Fruit fly (Drosophila melanogaster) whole organism, embryonic: Measurements from ENCODE around the gene Srp19.

Experiments
- Ada2b ChIP-seq: fragments of 200-800 bp; sonication (Bioruptor generic); IDR thresholded peaks from 2 replicates; pipeline ENCODE4 v1.3.6; 2022; ENCODE audit warnings: missing biosample characterization, missing genetic modification characterization
- Blimp-1 ChIP-seq: fragments of 200-800 bp; sonication (Bioruptor generic); optimal IDR thresholded peaks from 3 replicates; lab custom pipeline; 2018; ENCODE audit warnings: missing biosample characterization, missing genetic modification characterization, mild to moderate bottlenecking, moderate library complexity, missing genetic modification reagents
- CG11398 ChIP-seq: fragments of 200-800 bp; sonication (Bioruptor generic); optimal IDR thresholded peaks from 2 replicates; lab custom pipeline; 2016; ENCODE audit warnings: missing biosample characterization, missing genetic modification characterization
- CG12219 ChIP-seq: fragments of 200-800 bp; sonication (Bioruptor generic); optimal IDR thresholded peaks from 3 replicates; lab custom pipeline; 2018; ENCODE audit warnings: missing biosample characterization, mild to moderate bottlenecking, missing genetic modification characterization
- CG12769 ChIP-seq: fragments of 200-800 bp; sonication (Bioruptor generic); optimal IDR thresholded peaks from 2 replicates; lab custom pipeline; 2019; ENCODE audit warnings: missing biosample characterization, mild to moderate bottlenecking, missing genetic modification characterization, moderate library complexity
- CG15479 ChIP-seq: fragments of 200-800 bp; sonication (Bioruptor generic); optimal IDR thresholded peaks from 3 replicates; lab custom pipeline; 2019; ENCODE audit warnings: missing biosample characterization, mild to moderate bottlenecking, missing genetic modification characterization, moderate library complexity
- CG16779 ChIP-seq: fragments of 200-800 bp; sonication (Bioruptor generic); IDR thresholded peaks from 2 replicates; pipeline ENCODE4 v1.3.6; 2022; ENCODE audit warnings: missing biosample characterization, missing genetic modification characterization
- CG17568 ChIP-seq: fragments of 200-800 bp; sonication (Bioruptor generic); optimal IDR thresholded peaks from 2 replicates; lab custom pipeline; 2018; ENCODE audit warnings: missing biosample characterization, mild to moderate bottlenecking, missing genetic modification characterization, moderate library complexity
- CG1832 ChIP-seq: fragments of 200-800 bp; sonication (Bioruptor generic); optimal IDR thresholded peaks from 2 replicates; lab custom pipeline; 2017; ENCODE audit warnings: missing biosample characterization, mild to moderate bottlenecking, missing genetic modification characterization, inconsistent platforms
- CG2202 ChIP-seq: fragments of 200-800 bp; sonication (Bioruptor generic); optimal IDR thresholded peaks from 2 replicates; lab custom pipeline; 2018; ENCODE audit warnings: missing biosample characterization, mild to moderate bottlenecking, missing genetic modification characterization
- CG30403 ChIP-seq: fragments of 200-800 bp; sonication (Bioruptor generic); optimal IDR thresholded peaks from 3 replicates; lab custom pipeline; 2016; ENCODE audit warnings: missing biosample characterization, missing genetic modification characterization
- CG3281 ChIP-seq: fragments of 200-800 bp; sonication (Bioruptor generic); optimal IDR thresholded peaks from 3 replicates; lab custom pipeline; 2017; ENCODE audit warnings: missing biosample characterization, mild to moderate bottlenecking, missing genetic modification characterization
- CG5953 ChIP-seq: fragments of 200-800 bp; sonication (Bioruptor generic); IDR thresholded peaks from 2 replicates; pipeline ENCODE4 v1.3.6; 2022; ENCODE audit warnings: missing biosample characterization, missing genetic modification characterization
- CG7839 ChIP-seq: fragments of 200-800 bp; sonication (Bioruptor generic); optimal IDR thresholded peaks from 3 replicates; lab custom pipeline; 2018; ENCODE audit warnings: missing biosample characterization, mild to moderate bottlenecking, missing genetic modification characterization, moderate library complexity
- CG7928 ChIP-seq: fragments of 200-800 bp; sonication (Bioruptor generic); optimal IDR thresholded peaks from 2 replicates; lab custom pipeline; 2017; ENCODE audit warnings: missing biosample characterization, mild to moderate bottlenecking, missing genetic modification characterization
- D19B ChIP-seq: fragments of 200-800 bp; sonication (Bioruptor generic); optimal IDR thresholded peaks from 2 replicates; lab custom pipeline; 2017; ENCODE audit warnings: missing biosample characterization, mild to moderate bottlenecking, missing genetic modification characterization
- Deaf1 ChIP-seq: fragments of 200-800 bp; optimal IDR thresholded peaks from 3 replicates; lab custom pipeline; 2019; ENCODE audit warnings: missing biosample characterization, mild to moderate bottlenecking, missing genetic modification characterization, moderate library complexity
- HLH54F ChIP-seq: fragments of 200-800 bp; sonication (Bioruptor generic); optimal IDR thresholded peaks from 3 replicates; lab custom pipeline; 2016; ENCODE audit warnings: missing biosample characterization, missing genetic modification characterization
- HLHmδ ChIP-seq: fragments of 200-800 bp; sonication (Bioruptor generic); optimal IDR thresholded peaks from 2 replicates; lab custom pipeline; 2018; ENCODE audit warnings: missing biosample characterization, mild to moderate bottlenecking, missing genetic modification characterization, moderate library complexity
- HmgZ ChIP-seq: fragments of 200-800 bp; sonication (Bioruptor generic); optimal IDR thresholded peaks from 2 replicates; lab custom pipeline; 2018; ENCODE audit warnings: missing biosample characterization, mild to moderate bottlenecking, missing genetic modification characterization
- Hr51 ChIP-seq, 2 experiments: fragments of 200-800 bp; sonication (Bioruptor generic); optimal IDR thresholded peaks; 2 replicates in 1 of 2; 3 replicates in 1 of 2; lab custom pipeline; 2016 to 2018; ENCODE audit warnings: missing biosample characterization in 2 of 2, missing genetic modification characterization in 2 of 2, mild to moderate bottlenecking in 1 of 2, moderate library complexity in 1 of 2
- Jarid2 ChIP-seq: fragments of 200-800 bp; sonication (Bioruptor generic); optimal IDR thresholded peaks from 3 replicates; lab custom pipeline; 2017; ENCODE audit warnings: mild to moderate bottlenecking, missing biosample characterization, missing genetic modification reagents, missing genetic modification characterization
- Kr ChIP-seq: fragments of 200-800 bp; sonication (Bioruptor generic); optimal IDR thresholded peaks from 2 replicates; lab custom pipeline; 2017; ENCODE audit warnings: missing biosample characterization, mild to moderate bottlenecking, missing genetic modification characterization
- Med ChIP-seq: fragments of 200-800 bp; sonication (Bioruptor generic); peaks from one replicate; lab custom pipeline; 2016; ENCODE audit warnings: missing biosample characterization, missing genetic modification characterization, mild to moderate bottlenecking, inconsistent platforms, moderate library complexity
- NFAT ChIP-seq: fragments of 200-800 bp; sonication (Bioruptor generic); IDR thresholded peaks from 2 replicates; pipeline ENCODE4 v1.3.6; 2022; ENCODE audit warnings: missing biosample characterization, missing genetic modification characterization
- ab ChIP-seq: fragments of 200-800 bp; sonication (Bioruptor generic); optimal IDR thresholded peaks from 2 replicates; lab custom pipeline; 2016; ENCODE audit warnings: missing biosample characterization, missing genetic modification characterization
- amos ChIP-seq: fragments of 200-800 bp; sonication (Bioruptor generic); IDR thresholded peaks from 2 replicates; pipeline ENCODE4 v1.3.6; 2022; ENCODE audit warnings: missing biosample characterization, missing genetic modification characterization; ENCODE audit not compliant: partially characterized antibody
- aop ChIP-seq: fragments of 200-800 bp; sonication (Bioruptor generic); IDR thresholded peaks from 2 replicates; pipeline ENCODE4 v1.3.6; 2022; ENCODE audit warnings: missing biosample characterization, missing genetic modification characterization
- ase ChIP-seq: fragments of 200-800 bp; sonication (Bioruptor generic); IDR thresholded peaks from 3 replicates; pipeline ENCODE4 v1.3.6; 2022; ENCODE audit warnings: missing biosample characterization, missing genetic modification characterization
- ash1 ChIP-seq: fragments of 200-800 bp; sonication (Bioruptor generic); optimal IDR thresholded peaks from 2 replicates; lab custom pipeline; 2018; ENCODE audit warnings: missing biosample characterization, mild to moderate bottlenecking, missing genetic modification characterization
- ato ChIP-seq: fragments of 200-800 bp; sonication (Bioruptor generic); IDR thresholded peaks from 2 replicates; pipeline ENCODE4 v1.3.6; 2022; ENCODE audit warnings: missing biosample characterization, missing genetic modification characterization; ENCODE audit not compliant: partially characterized antibody
- btn ChIP-seq: fragments of 200-800 bp; sonication (Bioruptor generic); optimal IDR thresholded peaks from 2 replicates; lab custom pipeline; 2016; ENCODE audit warnings: missing biosample characterization, missing genetic modification characterization
- cato ChIP-seq: fragments of 200-800 bp; sonication (Bioruptor generic); optimal IDR thresholded peaks from 2 replicates; lab custom pipeline; 2016; ENCODE audit warnings: missing biosample characterization, missing genetic modification characterization, borderline replicate concordance
- cg ChIP-seq: fragments of 200-800 bp; sonication (Bioruptor generic); optimal IDR thresholded peaks from 3 replicates; lab custom pipeline; 2019; ENCODE audit warnings: missing biosample characterization, mild to moderate bottlenecking, missing genetic modification characterization, moderate library complexity
- chinmo ChIP-seq: fragments of 200-800 bp; sonication (Bioruptor generic); IDR thresholded peaks from 4 replicates; pipeline ENCODE4 v1.3.6; 2022; ENCODE audit warnings: missing biosample characterization, missing genetic modification characterization; ENCODE audit not compliant: partially characterized antibody
- dati ChIP-seq: fragments of 200-800 bp; sonication (Bioruptor generic); IDR thresholded peaks from 2 replicates; pipeline ENCODE4 v1.3.6; 2022; ENCODE audit warnings: missing biosample characterization, missing genetic modification characterization
- disco-r ChIP-seq: fragments of 200-800 bp; sonication (Bioruptor generic); optimal IDR thresholded peaks from 2 replicates; lab custom pipeline; 2016; ENCODE audit warnings: missing biosample characterization, missing genetic modification characterization
- her ChIP-seq: fragments of 200-800 bp; sonication (Bioruptor generic); optimal IDR thresholded peaks from 2 replicates; lab custom pipeline; 2016; ENCODE audit warnings: missing biosample characterization, missing genetic modification characterization
- ind ChIP-seq: fragments of 200-800 bp; sonication (Bioruptor generic); optimal IDR thresholded peaks from 3 replicates; lab custom pipeline; 2016; ENCODE audit warnings: missing biosample characterization, missing genetic modification characterization
- inv ChIP-seq: fragments of 200-800 bp; sonication (Bioruptor generic); IDR thresholded peaks from 2 replicates; pipeline ENCODE4 v1.3.6; 2022; ENCODE audit warnings: missing biosample characterization, missing genetic modification characterization; ENCODE audit not compliant: partially characterized antibody
- jigr1 ChIP-seq: fragments of 200-800 bp; sonication (Bioruptor generic); IDR thresholded peaks from 3 replicates; pipeline ENCODE4 v1.3.6; 2022; ENCODE audit warnings: missing biosample characterization, missing genetic modification characterization
- luna ChIP-seq: fragments of 200-800 bp; sonication (Bioruptor generic); optimal IDR thresholded peaks from 2 replicates; lab custom pipeline; 2016; ENCODE audit warnings: missing biosample characterization, missing genetic modification characterization
- onecut ChIP-seq: fragments of 200-800 bp; sonication (Bioruptor generic); IDR thresholded peaks from 2 replicates; pipeline ENCODE4 v1.3.6; 2022; ENCODE audit warnings: missing biosample characterization, missing genetic modification characterization
- seq ChIP-seq: fragments of 200-800 bp; sonication (Bioruptor generic); IDR thresholded peaks from 2 replicates; pipeline ENCODE4 v1.3.6; 2022; ENCODE audit warnings: missing biosample characterization, missing genetic modification characterization
- slou ChIP-seq: fragments of 200-800 bp; sonication (Bioruptor generic); optimal IDR thresholded peaks from 3 replicates; lab custom pipeline; 2016; ENCODE audit warnings: missing biosample characterization, missing genetic modification characterization
- sob ChIP-seq: fragments of 200-800 bp; sonication (Bioruptor generic); IDR thresholded peaks from 2 replicates; pipeline ENCODE4 v1.3.6; 2022; ENCODE audit warnings: missing biosample characterization, missing genetic modification characterization
- vvl ChIP-seq: fragments of 200-800 bp; sonication (Bioruptor generic); IDR thresholded peaks from 2 replicates; pipeline ENCODE4 v1.3.6; 2022; ENCODE audit warnings: missing biosample characterization, missing genetic modification characterization
- wdn ChIP-seq: fragments of 200-800 bp; sonication (Bioruptor generic); IDR thresholded peaks from 2 replicates; pipeline ENCODE4 v1.3.6; 2022; ENCODE audit warnings: missing biosample characterization, missing genetic modification characterization
- zen2 ChIP-seq: fragments of 200-800 bp; sonication (Bioruptor generic); IDR thresholded peaks from 3 replicates; pipeline ENCODE4 v1.3.6; 2022; ENCODE audit warnings: missing biosample characterization, missing genetic modification characterization; ENCODE audit not compliant: partially characterized antibody

The Srp19 gene

dm6 chr3L:7359827-7360323 is 12.0 kb upstream of the Srp19 start, which contains the start of gene pst (continued):
- TF ChIP-seq CG16779 (GFP tag; lab: Robert Waterston, UW): peak; percentile 52; the same call in 1 of the 2 replicates
- peak; percentile 14 for TF ChIP-seq ash1 (GFP tag; lab: Kevin White, UChicago)
- TF ChIP-seq CG3281 (GFP tag; lab: Kevin White, UChicago): peak; percentile 62
- TF ChIP-seq seq (GFP tag; lab: Robert Waterston, UW): no peak; the same call in 1 of the 2 replicates
- no peak for TF ChIP-seq CG1832 (GFP tag; lab: Kevin White, UChicago)
- TF ChIP-seq CG12219 (GFP tag; lab: Kevin White, UChicago): peak; percentile 7
- no peak; the same call in 1 of the 2 replicates for TF ChIP-seq CG5953 (GFP tag; lab: Robert Waterston, UW)
- TF ChIP-seq CG7839: no peak
- TF ChIP-seq D19B: peak; percentile 57
- peak; percentile 51 for TF ChIP-seq Jarid2
- TF ChIP-seq CG15479 (GFP tag; lab: Kevin White, UChicago): no peak
- no peak for TF ChIP-seq ab (GFP tag; lab: Kevin White, UChicago)
- TF ChIP-seq CG2202: no peak
- TF ChIP-seq cato (GFP tag; lab: Kevin White, UChicago): no peak
- peak; percentile 4; the same call in 1 of the 2 replicates for TF ChIP-seq Ada2b (GFP tag; lab: Robert Waterston, UW)
- peak; percentile 11 for TF ChIP-seq HmgZ (tag; lab: Kevin White, UChicago)
- TF ChIP-seq disco-r (GFP tag; lab: Kevin White, UChicago): peak; percentile 13
- no peak for TF ChIP-seq dati (GFP tag; lab: Robert Waterston, UW)
- peak; percentile 74 for TF ChIP-seq CG12769 (tag; lab: Kevin White, UChicago)
- no peak for TF ChIP-seq jigr1 (GFP tag; lab: Robert Waterston, UW)
- TF ChIP-seq Blimp-1: no peak
- TF ChIP-seq CG17568 (GFP tag; lab: Kevin White, UChicago): peak; percentile 62
- peak; percentile 29 for TF ChIP-seq HLH54F (GFP tag; lab: Kevin White, UChicago)
- peak; percentile 40; the same call in 1 of the 2 replicates for TF ChIP-seq sob (GFP tag; lab: Robert Waterston, UW)
- no peak for TF ChIP-seq cg (GFP tag; lab: Kevin White, UChicago)
- peak; percentile 27 for TF ChIP-seq CG11398 (GFP tag; lab: Kevin White, UChicago)
- no peak for TF ChIP-seq Deaf1 (tag; lab: Kevin White, UChicago)
- no peak; the same call in 1 of the 2 replicates for TF ChIP-seq vvl
- peak; percentile 9; the same call in 1 of the 2 replicates for TF ChIP-seq onecut
- TF ChIP-seq slou: no peak
- TF ChIP-seq CG7928: peak; percentile 66
- no peak for TF ChIP-seq Kr (GFP tag; lab: Kevin White, UChicago)
- TF ChIP-seq ase (GFP tag; lab: Robert Waterston, UW): no peak
- no peak for TF ChIP-seq ind (GFP tag; lab: Kevin White, UChicago)
- no peak for TF ChIP-seq luna
- TF ChIP-seq Hr51 (GFP tag; optimal IDR thresholded peaks at IDR 0.05; lab: Kevin White, UChicago): no peak
- TF ChIP-seq HLHmδ (GFP tag; lab: Kevin White, UChicago): peak; percentile 33
- TF ChIP-seq btn (GFP tag; lab: Kevin White, UChicago): no peak
- 0 out of 3 replicates have a peak, but pooled peaks have one; percentile 15 for TF ChIP-seq zen2 (GFP tag; lab: Robert Waterston, UW)
- no peak for TF ChIP-seq inv
- peak; percentile 40; the same call in 1 of the 2 replicates for TF ChIP-seq amos (GFP tag; lab: Robert Waterston, UW)
- TF ChIP-seq chinmo: peak; percentile 53; the same call in 2 of the 4 replicates
- no peak for TF ChIP-seq CG30403
- TF ChIP-seq ato (GFP tag; lab: Robert Waterston, UW): no peak; the same call in 1 of the 2 replicates
- TF ChIP-seq aop (GFP tag; lab: Robert Waterston, UW): no peak
- peak; percentile 44; the same call in 1 of the 2 replicates for TF ChIP-seq NFAT (GFP tag; lab: Robert Waterston, UW)
- TF ChIP-seq her (GFP tag; lab: Kevin White, UChicago): peak; percentile 48
- no peak for TF ChIP-seq wdn (GFP tag; lab: Robert Waterston, UW)
- peak; percentile 78 for TF ChIP-seq Med (GFP tag; lab: Kevin White, UChicago)
